Worm (Caenorhabditis elegans) whole organism, L4 larva: ENCODE data around the gene dhps-1.

Experiments
- F10B5.3 ChIP-seq: sonication (generic microtip); optimal IDR thresholded peaks from 2 replicates; lab custom pipeline; 2016; ENCODE audit warnings: mild to moderate bottlenecking, missing genetic modification characterization, missing compliant biosample characterization
- F37D6.2 ChIP-seq: sonication (generic microtip); optimal IDR thresholded peaks from 2 replicates; lab custom pipeline; 2016; ENCODE audit warnings: mild to moderate bottlenecking, missing genetic modification characterization, missing compliant biosample characterization
- F44E2.7 ChIP-seq: fragments of 200-800 bp; sonication (Bioruptor generic); IDR thresholded peaks from 2 replicates; pipeline ENCODE4 v2.1.2; 2022; ENCODE audit warnings: missing genetic modification characterization, missing compliant biosample characterization
- F49E8.2 ChIP-seq: sonication (generic microtip); optimal IDR thresholded peaks from 2 replicates; lab custom pipeline; 2016; ENCODE audit warnings: missing compliant biosample characterization, mild to moderate bottlenecking, missing genetic modification characterization, borderline replicate concordance
- T20F7.1 ChIP-seq: fragments of 200-800 bp; sonication (Bioruptor generic); optimal IDR thresholded peaks from 2 replicates; lab custom pipeline; 2018; ENCODE audit warnings: mild to moderate bottlenecking, missing genetic modification characterization, missing compliant biosample characterization
- Y105C5A.15 ChIP-seq: fragments of 200-800 bp; sonication (Bioruptor generic); IDR thresholded peaks from 2 replicates; pipeline ENCODE4 v1.3.6; 2022; ENCODE audit warnings: missing genetic modification characterization, missing compliant biosample characterization
- ZK337.2 ChIP-seq: fragments of 200-800 bp; sonication (Bioruptor generic); IDR thresholded peaks from 2 replicates; pipeline ENCODE4 v1.3.6; 2022; ENCODE audit warnings: missing genetic modification reagents, missing genetic modification characterization, missing compliant biosample characterization
- attf-4 ChIP-seq: sonication (generic microtip); optimal IDR thresholded peaks from 3 replicates; lab custom pipeline; 2017; ENCODE audit warnings: missing biosample characterization, missing genetic modification characterization
- ceh-20 ChIP-seq: fragments of 200-800 bp; sonication (Bioruptor generic); IDR thresholded peaks from 2 replicates; pipeline ENCODE4 v1.3.6; 2022; ENCODE audit warnings: missing genetic modification reagents, missing genetic modification characterization, missing compliant biosample characterization
- ceh-32 ChIP-seq: sonication (generic microtip); optimal IDR thresholded peaks from 2 replicates; lab custom pipeline; 2016; ENCODE audit warnings: mild to moderate bottlenecking, missing genetic modification characterization, missing compliant biosample characterization; ENCODE audit not compliant: poor library complexity
- ceh-44 ChIP-seq: fragments of 200-800 bp; sonication (Bioruptor generic); IDR thresholded peaks from 2 replicates; pipeline ENCODE4 v1.3.6; 2022; ENCODE audit warnings: missing genetic modification reagents, missing genetic modification characterization, missing compliant biosample characterization
- ces-1 ChIP-seq: fragments of 150-350 bp; sonication (generic microtip); optimal IDR thresholded peaks from 4 replicates; lab custom pipeline; 2014; ENCODE audit warnings: missing biosample characterization, missing genetic modification reagents, missing genetic modification characterization
- cey-2 ChIP-seq: sonication (generic microtip); optimal IDR thresholded peaks from 3 replicates; lab custom pipeline; 2017; ENCODE audit warnings: missing genetic modification characterization, mild to moderate bottlenecking, missing compliant biosample characterization, antibody characterized with exemption, borderline replicate concordance; ENCODE audit not compliant: insufficient read depth
- daf-8 ChIP-seq: fragments of 200-800 bp; sonication (Bioruptor generic); IDR thresholded peaks from 2 replicates; pipeline ENCODE4 v1.3.6; 2022; ENCODE audit warnings: missing genetic modification characterization, missing compliant biosample characterization
- dmd-6 ChIP-seq: fragments of 200-800 bp; sonication (Bioruptor generic); IDR thresholded peaks from 2 replicates; pipeline ENCODE4 v1.3.6; 2022; ENCODE audit warnings: missing genetic modification reagents, missing genetic modification characterization, missing compliant biosample characterization
- dmd-8 ChIP-seq: fragments of 200-800 bp; sonication (Bioruptor generic); IDR thresholded peaks from 2 replicates; pipeline ENCODE4 v1.3.6; 2022; ENCODE audit warnings: missing genetic modification characterization, missing compliant biosample characterization
- duxl-1 ChIP-seq: sonication (generic microtip); optimal IDR thresholded peaks from 2 replicates; lab custom pipeline; 2016; ENCODE audit warnings: mild to moderate bottlenecking, missing genetic modification characterization, moderate library complexity, missing compliant biosample characterization; ENCODE audit not compliant: poor library complexity
- dve-1 ChIP-seq: sonication (generic microtip); optimal IDR thresholded peaks from 2 replicates; lab custom pipeline; 2017; ENCODE audit warnings: antibody characterized with exemption, mild to moderate bottlenecking, missing genetic modification characterization, missing compliant biosample characterization; ENCODE audit not compliant: insufficient read depth
- egl-43 ChIP-seq: fragments of 200-800 bp; sonication (Bioruptor generic); IDR thresholded peaks from 2 replicates; pipeline ENCODE4 v1.3.6; 2022; ENCODE audit warnings: missing genetic modification reagents, missing genetic modification characterization, missing compliant biosample characterization
- fkh-10 ChIP-seq: fragments of 150-350 bp; optimal IDR thresholded peaks from 2 replicates; lab custom pipeline; 2014; ENCODE audit warnings: missing biosample characterization, missing genetic modification reagents, missing genetic modification characterization
- lin-13 ChIP-seq: fragments of 150-350 bp; optimal IDR thresholded peaks from 2 replicates; lab custom pipeline; 2014; ENCODE audit warnings: missing biosample characterization, missing genetic modification reagents, missing genetic modification characterization
- lin-38 ChIP-seq: fragments of 200-800 bp; sonication (Bioruptor generic); IDR thresholded peaks from 2 replicates; pipeline ENCODE4 v1.3.6; 2022; ENCODE audit warnings: missing genetic modification reagents, missing genetic modification characterization, missing compliant biosample characterization
- lin-39 ChIP-seq: fragments of 150-350 bp; optimal IDR thresholded peaks from 2 replicates; lab custom pipeline; 2014; ENCODE audit warnings: missing biosample characterization, missing genetic modification reagents, missing genetic modification characterization
- lsy-2 ChIP-seq, 2 experiments: fragments of 150-350 bp in 1 of 2; sonication (generic microtip) in 1 of 2; optimal IDR thresholded peaks; 2 replicates each; lab custom pipeline; 2014 to 2017; ENCODE audit warnings: missing biosample characterization in 2 of 2, missing genetic modification characterization in 2 of 2
- madf-9 ChIP-seq: fragments of 200-800 bp; sonication (Bioruptor generic); conservative IDR thresholded peaks from 2 replicates; pipeline ENCODE4 v1.3.6; 2022; ENCODE audit warnings: missing genetic modification reagents, missing genetic modification characterization, missing compliant biosample characterization
- mes-2 ChIP-seq: sonication (generic microtip); optimal IDR thresholded peaks from 2 replicates; lab custom pipeline; 2016; ENCODE audit warnings: missing genotype, mild to moderate bottlenecking, missing genetic modification characterization, missing compliant biosample characterization; ENCODE audit not compliant: poor library complexity, severe bottlenecking
- mxl-2 ChIP-seq: fragments of 200-800 bp; sonication (Bioruptor generic); conservative IDR thresholded peaks from 2 replicates; pipeline ENCODE4 v1.3.6; 2022; ENCODE audit warnings: missing genetic modification reagents, missing genetic modification characterization, missing compliant biosample characterization
- nhr-102 ChIP-seq: sonication (generic microtip); optimal IDR thresholded peaks from 2 replicates; lab custom pipeline; 2016; ENCODE audit warnings: mild to moderate bottlenecking, missing genetic modification characterization, moderate library complexity, missing compliant biosample characterization
- nhr-11 ChIP-seq: fragments of 150-350 bp; optimal IDR thresholded peaks from 2 replicates; lab custom pipeline; 2014; ENCODE audit warnings: missing biosample characterization, missing genetic modification characterization
- nhr-111 ChIP-seq: fragments of 200-800 bp; sonication (Bioruptor generic); optimal IDR thresholded peaks from 2 replicates; lab custom pipeline; 2018; ENCODE audit warnings: mild to moderate bottlenecking, missing genetic modification characterization, missing compliant biosample characterization
- nhr-41 ChIP-seq: fragments of 200-800 bp; sonication (Bioruptor generic); IDR thresholded peaks from 2 replicates; pipeline ENCODE4 v1.3.6; 2022; ENCODE audit warnings: missing genetic modification reagents, missing genetic modification characterization, missing compliant biosample characterization
- nhr-6 ChIP-seq: fragments of 150-350 bp; optimal IDR thresholded peaks from 2 replicates; lab custom pipeline; 2014; ENCODE audit warnings: missing biosample characterization, missing genetic modification characterization
- nhr-76 ChIP-seq: fragments of 150-350 bp; optimal IDR thresholded peaks from 2 replicates; lab custom pipeline; 2014; ENCODE audit warnings: missing biosample characterization, missing genetic modification characterization
- php-3 ChIP-seq: fragments of 200-800 bp; sonication (Bioruptor generic); IDR thresholded peaks from 2 replicates; pipeline ENCODE4 v1.3.6; 2022; ENCODE audit warnings: missing genetic modification reagents, missing genetic modification characterization, missing compliant biosample characterization
- pqm-1 ChIP-seq: sonication (generic microtip); optimal IDR thresholded peaks from 2 replicates; lab custom pipeline; 2017; ENCODE audit warnings: missing biosample characterization, missing genetic modification characterization
- snpc-1.2 ChIP-seq: fragments of 200-800 bp; sonication (Bioruptor generic); IDR thresholded peaks from 2 replicates; pipeline ENCODE4 v1.3.6; 2022; ENCODE audit warnings: missing genetic modification reagents, missing genetic modification characterization, missing compliant biosample characterization
- snpc-4 ChIP-seq: fragments of 150-350 bp; optimal IDR thresholded peaks from 2 replicates; lab custom pipeline; 2014; ENCODE audit warnings: missing biosample characterization, missing genetic modification characterization
- spr-1 ChIP-seq: sonication (generic microtip); optimal IDR thresholded peaks from 2 replicates; lab custom pipeline; 2016; ENCODE audit warnings: mild to moderate bottlenecking, missing genetic modification characterization, missing compliant biosample characterization
- spr-3 ChIP-seq: fragments of 200-800 bp; sonication (Bioruptor generic); optimal IDR thresholded peaks from 2 replicates; lab custom pipeline; 2018; ENCODE audit warnings: mild to moderate bottlenecking, missing genetic modification characterization, missing compliant biosample characterization
- tag-97 ChIP-seq: fragments of 200-800 bp; sonication (Bioruptor generic); IDR thresholded peaks from 2 replicates; pipeline ENCODE4 v1.3.6; 2022; ENCODE audit warnings: missing genetic modification characterization, missing compliant biosample characterization
- tra-1 ChIP-seq: fragments of 200-800 bp; sonication (Bioruptor generic); IDR thresholded peaks from 2 replicates; pipeline ENCODE4 v1.3.6; 2022; ENCODE audit warnings: missing genetic modification reagents, missing genetic modification characterization, missing compliant biosample characterization
- unc-130 ChIP-seq: sonication (generic microtip); optimal IDR thresholded peaks from 2 replicates; lab custom pipeline; 2016; ENCODE audit warnings: missing genetic modification reagents, missing genetic modification characterization, missing compliant biosample characterization
- unc-39 ChIP-seq: sonication (generic microtip); optimal IDR thresholded peaks from 2 replicates; lab custom pipeline; 2017; ENCODE audit warnings: missing biosample characterization, missing genetic modification characterization
- unc-62 ChIP-seq, 3 experiments: fragments of 150-350 bp in 1 of 3; sonication (generic microtip); optimal IDR thresholded peaks in 2 of 3; peaks in 1 of 3; 1 replicate in 1 of 3; 2 replicates in 2 of 3; lab custom pipeline; 2014 to 2017; ENCODE audit warnings: missing biosample characterization in 3 of 3, missing genetic modification characterization in 3 of 3, missing genetic modification reagents in 3 of 3, missing genotype in 1 of 3
- vab-7 ChIP-seq: fragments of 200-800 bp; sonication (Bioruptor generic); IDR thresholded peaks from 2 replicates; pipeline ENCODE4 v1.3.6; 2022; ENCODE audit warnings: missing genetic modification reagents, missing genetic modification characterization, missing compliant biosample characterization
- zag-1 ChIP-seq: fragments of 150-350 bp; optimal IDR thresholded peaks from 2 replicates; lab custom pipeline; 2014; ENCODE audit warnings: missing biosample characterization, missing genetic modification characterization
- zfp-2 ChIP-seq: sonication (generic microtip); optimal IDR thresholded peaks from 2 replicates; lab custom pipeline; 2016; ENCODE audit warnings: mild to moderate bottlenecking, missing genetic modification characterization, missing compliant biosample characterization
- zip-2 ChIP-seq: fragments of 150-350 bp; optimal IDR thresholded peaks from 2 replicates; lab custom pipeline; 2014; ENCODE audit warnings: missing biosample characterization, missing genetic modification characterization
- ztf-7 ChIP-seq: fragments of 150-350 bp; optimal IDR thresholded peaks from 2 replicates; lab custom pipeline; 2014; ENCODE audit warnings: missing biosample characterization, missing genetic modification characterization

dhps-1 gene

DNA sequence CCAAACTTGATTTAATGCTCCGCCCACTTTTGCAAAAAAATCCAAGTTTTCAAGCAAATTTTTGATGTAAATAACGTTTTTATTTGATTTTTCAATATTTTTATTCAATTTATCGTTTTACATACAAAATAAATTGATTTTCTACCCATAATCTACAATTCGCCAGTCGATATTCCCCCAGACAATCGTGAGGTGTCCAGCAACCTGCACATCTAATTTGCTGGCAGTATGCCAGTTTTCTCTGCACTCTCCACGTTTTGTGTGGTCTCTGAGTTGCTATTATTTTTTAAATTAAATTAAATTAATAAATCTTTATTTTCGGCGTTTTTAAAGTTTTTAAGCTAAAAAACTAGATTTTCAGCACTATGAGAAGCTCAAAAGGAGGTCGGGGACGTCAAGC, 12.7 kb upstream of the dhps-1 start (continued):
- TF ChIP-seq egl-43 (GFP tag; lab: Robert Waterston, UW), result no peak
- no peak for TF ChIP-seq mxl-2 (GFP tag; lab: Robert Waterston, UW)
- no peak for TF ChIP-seq pqm-1 (tag; lab: Kevin White, UChicago)
- TF ChIP-seq nhr-102 (tag; lab: Kevin White, UChicago), result peak; percentile 80
- TF ChIP-seq F44E2.7 (GFP tag; lab: Robert Waterston, UW), result no peak
- TF ChIP-seq vab-7 (GFP tag; lab: Robert Waterston, UW), result peak; percentile 82
- peak; percentile 91 for TF ChIP-seq dve-1 (tag; lab: Kevin White, UChicago)
- TF ChIP-seq duxl-1 (tag; lab: Kevin White, UChicago), result peak; percentile 76
- TF ChIP-seq F49E8.2 (tag; lab: Kevin White, UChicago), result peak; percentile 42
- peak; percentile 33 for TF ChIP-seq nhr-6 (tag; lab: Kevin White, UChicago)
- 0 out of 2 replicates have a peak, but pooled peaks have one; percentile 43 for TF ChIP-seq ceh-20
- no peak for TF ChIP-seq F10B5.3 (tag; lab: Kevin White, UChicago)
- no peak for TF ChIP-seq cey-2 (tag; lab: Kevin White, UChicago)
- TF ChIP-seq spr-3 (GFP tag; lab: Kevin White, UChicago), result no peak
- TF ChIP-seq nhr-111 (GFP tag; lab: Kevin White, UChicago), result no peak
- peak; percentile 86 for TF ChIP-seq unc-130 (GFP tag; lab: Kevin White, UChicago)
- TF ChIP-seq ceh-32 (tag; lab: Kevin White, UChicago), result peak; percentile 35
- TF ChIP-seq Y105C5A.15 (GFP tag; lab: Robert Waterston, UW), result 0 out of 2 replicates have a peak, but pooled peaks have one; percentile 26
- no peak for TF ChIP-seq php-3 (GFP tag; lab: Robert Waterston, UW)
- TF ChIP-seq snpc-4 (tag; lab: Kevin White, UChicago), result peak; percentile 27
- peak; percentile 72 for TF ChIP-seq ceh-44 (GFP tag; lab: Robert Waterston, UW)
- TF ChIP-seq mes-2 (tag; lab: Kevin White, UChicago), result peak; percentile 98
- TF ChIP-seq lin-38 (GFP tag; lab: Robert Waterston, UW), result peak; percentile 90
- TF ChIP-seq attf-4 (tag; lab: Kevin White, UChicago), result no peak
- TF ChIP-seq daf-8 (GFP tag; lab: Robert Waterston, UW), result no peak
- TF ChIP-seq dmd-6 (GFP tag; lab: Robert Waterston, UW), result no peak; the same call in 1 of the 2 replicates
- 0 out of 2 replicates have a peak, but pooled peaks have one; percentile 19 for TF ChIP-seq nhr-41
- TF ChIP-seq zip-2 (tag; lab: Kevin White, UChicago), result no peak
- peak; percentile 77 for TF ChIP-seq spr-1 (tag; lab: Kevin White, UChicago)
- no peak for TF ChIP-seq zag-1 (tag; lab: Kevin White, UChicago)
- TF ChIP-seq ztf-7 (tag; lab: Kevin White, UChicago), result peak; percentile 0
- peak; percentile 89 for TF ChIP-seq T20F7.1
- TF ChIP-seq ces-1 (GFP tag; lab: Kevin White, UChicago), result peak; percentile 83
- peak; percentile 82 for TF ChIP-seq tra-1 (GFP tag; lab: Robert Waterston, UW)
- peak; percentile 79 for TF ChIP-seq nhr-11
- TF ChIP-seq lin-13 (GFP tag; lab: Kevin White, UChicago), result peak; percentile 73
- no peak for TF ChIP-seq lin-39
- no peak for TF ChIP-seq nhr-76 (tag; lab: Kevin White, UChicago)
- peak; percentile 82 for TF ChIP-seq F37D6.2 (tag; lab: Kevin White, UChicago)
- peak; percentile 83; the same call in 1 of the 2 replicates for TF ChIP-seq ZK337.2
- peak; percentile 92 for TF ChIP-seq fkh-10
- TF ChIP-seq madf-9, result peak; percentile 75; the same call in 1 of the 2 replicates
- TF ChIP-seq unc-39 (tag; lab: Kevin White, UChicago), result no peak
- TF ChIP-seq snpc-1.2 (GFP tag; lab: Robert Waterston, UW), result peak; percentile 59; the same call in 1 of the 2 replicates
- peak in 1 of 2 experiments; percentile 3 for TF ChIP-seq unc-62 (GFP tag; optimal IDR thresholded peaks at IDR 0.05 in 1 of 2; lab: Kevin White, UChicago)
- TF ChIP-seq unc-62 (tag; optimal IDR thresholded peaks at IDR 0.05; lab: Kevin White, UChicago), result no peak
- TF ChIP-seq zfp-2 (tag; lab: Kevin White, UChicago), result peak; percentile 95
- no peak for TF ChIP-seq dmd-8 (GFP tag; lab: Robert Waterston, UW)
- no peak for TF ChIP-seq tag-97
- peak; percentile 80 to 96 for TF ChIP-seq lsy-2 (tag; optimal IDR thresholded peaks at IDR 0.05; lab: Kevin White, UChicago)
